Worm (Caenorhabditis elegans) whole organism, L4/young adult: ENCODE data around the gene stg-2.

ENCODE experiments used
- dao-5 ChIP-seq: sonication (generic microtip); optimal IDR thresholded peaks from 2 replicates; lab custom pipeline; 2016; ENCODE audit warnings: missing genotype, missing genetic modification characterization, moderate library complexity, missing compliant biosample characterization
- him-1 ChIP-seq: sonication (generic microtip); optimal IDR thresholded peaks from 2 replicates; lab custom pipeline; 2016; ENCODE audit warnings: missing genotype, missing genetic modification reagents, missing genetic modification characterization, missing compliant biosample characterization

DNA sequence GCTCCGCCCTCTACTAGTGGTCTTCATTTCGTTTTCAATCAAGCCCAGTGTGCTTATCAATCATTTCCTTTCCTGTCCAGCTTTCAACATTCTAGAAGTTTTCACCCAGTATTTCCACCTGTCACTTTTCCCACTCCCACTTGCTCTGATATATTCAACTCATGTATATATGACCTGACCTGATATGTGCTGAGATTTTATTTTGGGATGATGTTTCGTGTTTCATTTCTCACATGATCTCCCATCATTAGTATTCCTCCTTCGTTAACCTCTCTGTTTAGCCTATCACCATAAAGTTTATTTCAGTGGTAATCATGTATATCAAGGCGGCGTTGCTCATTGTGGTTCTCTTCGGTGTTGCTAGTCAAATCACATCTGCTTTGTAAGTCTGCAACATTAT lies 50.8 kb downstream of the stg-2 start, which contains the start of gene nlp-7:
- TF ChIP-seq him-1 (tag; lab: Kevin White, UChicago) (no peak), dao-5 (tag; lab: Kevin White, UChicago) (no peak)
